Fruit fly (Drosophila melanogaster) whole organism, prepupa: Measurements from ENCODE around the gene CG43658.

Experiments
- Blimp-1 ChIP-seq: fragments of 200-800 bp; sonication (Bioruptor generic); optimal IDR thresholded peaks from 3 replicates; lab custom pipeline; 2017; ENCODE audit warnings: missing biosample characterization, missing genetic modification characterization, mild to moderate bottlenecking, moderate library complexity, missing genetic modification reagents
- CG10669 ChIP-seq: fragments of 200-800 bp; sonication (Bioruptor generic); optimal IDR thresholded peaks from 3 replicates; lab custom pipeline; 2018; ENCODE audit warnings: missing biosample characterization, mild to moderate bottlenecking, missing genetic modification characterization, moderate library complexity
- CG11294 ChIP-seq: fragments of 200-800 bp; sonication (Bioruptor generic); IDR thresholded peaks from 2 replicates; pipeline ENCODE4 v1.3.6; 2022; ENCODE audit warnings: missing biosample characterization, missing genetic modification characterization
- CG11762 ChIP-seq: fragments of 200-800 bp; sonication (Bioruptor generic); optimal IDR thresholded peaks from 3 replicates; lab custom pipeline; 2016; ENCODE audit warnings: missing biosample characterization, missing genetic modification characterization; ENCODE audit not compliant: insufficient read depth
- CG11902 ChIP-seq: fragments of 200-800 bp; sonication (Bioruptor generic); optimal IDR thresholded peaks from 3 replicates; lab custom pipeline; 2016; ENCODE audit warnings: missing biosample characterization, missing genetic modification characterization
- CG15336 ChIP-seq: fragments of 200-800 bp; sonication (Bioruptor generic); IDR thresholded peaks from 2 replicates; pipeline ENCODE4 v1.3.6; 2022; ENCODE audit warnings: missing biosample characterization, missing genetic modification characterization
- CG1621 ChIP-seq: fragments of 200-800 bp; sonication (Bioruptor generic); optimal IDR thresholded peaks from 3 replicates; lab custom pipeline; 2018; ENCODE audit warnings: missing biosample characterization, mild to moderate bottlenecking, missing genetic modification characterization
- CG16779 ChIP-seq: fragments of 200-800 bp; sonication (Bioruptor generic); optimal IDR thresholded peaks from 3 replicates; lab custom pipeline; 2017; ENCODE audit warnings: missing biosample characterization, mild to moderate bottlenecking, missing genetic modification characterization
- CG32006 ChIP-seq: fragments of 200-800 bp; sonication (Bioruptor generic); optimal IDR thresholded peaks from 3 replicates; lab custom pipeline; 2017; ENCODE audit warnings: missing biosample characterization, mild to moderate bottlenecking, missing genetic modification characterization
- CG3919 ChIP-seq: fragments of 200-800 bp; sonication (Bioruptor generic); optimal IDR thresholded peaks from 3 replicates; lab custom pipeline; 2016; ENCODE audit warnings: missing biosample characterization, missing genetic modification characterization
- CG4318 ChIP-seq: fragments of 200-800 bp; sonication (Bioruptor generic); optimal IDR thresholded peaks from 3 replicates; lab custom pipeline; 2017; ENCODE audit warnings: missing biosample characterization, mild to moderate bottlenecking, missing genetic modification characterization
- CG6163 ChIP-seq: fragments of 200-800 bp; sonication (Bioruptor generic); IDR thresholded peaks from 3 replicates; pipeline ENCODE4 v1.3.6; 2022; ENCODE audit warnings: missing biosample characterization, missing genetic modification characterization
- CG6276 ChIP-seq: fragments of 200-800 bp; sonication (Bioruptor generic); optimal IDR thresholded peaks from 2 replicates; lab custom pipeline; 2017; ENCODE audit warnings: missing biosample characterization, mild to moderate bottlenecking, missing genetic modification characterization
- CG6792 ChIP-seq: fragments of 200-800 bp; sonication (Bioruptor generic); optimal IDR thresholded peaks from 3 replicates; lab custom pipeline; 2016; ENCODE audit warnings: missing biosample characterization, missing genetic modification characterization
- CG6808 ChIP-seq: fragments of 200-800 bp; sonication (Bioruptor generic); optimal IDR thresholded peaks from 3 replicates; lab custom pipeline; 2017; ENCODE audit warnings: missing biosample characterization, missing genetic modification characterization, mild to moderate bottlenecking, moderate library complexity, missing genetic modification reagents
- CG6854 ChIP-seq: fragments of 200-800 bp; sonication (Bioruptor generic); optimal IDR thresholded peaks from 2 replicates; lab custom pipeline; 2017; ENCODE audit warnings: missing biosample characterization, mild to moderate bottlenecking, missing genetic modification characterization
- CG7368 ChIP-seq: fragments of 200-800 bp; sonication (Bioruptor generic); optimal IDR thresholded peaks from 3 replicates; lab custom pipeline; 2016; ENCODE audit warnings: missing biosample characterization, missing genetic modification characterization
- CG8119 ChIP-seq: fragments of 200-800 bp; sonication (Bioruptor generic); IDR thresholded peaks from 3 replicates; pipeline ENCODE4 v1.3.6; 2022; ENCODE audit warnings: missing biosample characterization, missing genetic modification characterization
- CG8632 ChIP-seq: fragments of 200-800 bp; sonication (Bioruptor generic); optimal IDR thresholded peaks from 3 replicates; lab custom pipeline; 2016; ENCODE audit warnings: missing biosample characterization, missing genetic modification characterization
- CG9139 ChIP-seq: fragments of 200-800 bp; sonication (Bioruptor generic); optimal IDR thresholded peaks from 3 replicates; lab custom pipeline; 2017; ENCODE audit warnings: missing biosample characterization, mild to moderate bottlenecking, missing genetic modification characterization
- Eip75B ChIP-seq: fragments of 200-800 bp; sonication (Bioruptor generic); optimal IDR thresholded peaks from 3 replicates; lab custom pipeline; 2016; ENCODE audit warnings: missing biosample characterization, missing genetic modification characterization
- Eip78C ChIP-seq: fragments of 200-800 bp; sonication (Bioruptor generic); peaks from one replicate; lab custom pipeline; 2016; ENCODE audit warnings: missing biosample characterization, missing genetic modification characterization
- Ets21C ChIP-seq: fragments of 200-800 bp; sonication (Bioruptor generic); optimal IDR thresholded peaks from 3 replicates; lab custom pipeline; 2016; ENCODE audit warnings: missing biosample characterization, missing genetic modification characterization
- Ets96B ChIP-seq: fragments of 200-800 bp; optimal IDR thresholded peaks from 2 replicates; lab custom pipeline; 2019; ENCODE audit warnings: missing biosample characterization, mild to moderate bottlenecking, missing genetic modification characterization, moderate library complexity
- Gug ChIP-seq: fragments of 200-800 bp; sonication (Bioruptor generic); IDR thresholded peaks from 2 replicates; pipeline ENCODE4 v1.3.6; 2022; ENCODE audit warnings: missing biosample characterization, missing genetic modification characterization
- Hr38 ChIP-seq: sonication (Bioruptor generic); optimal IDR thresholded peaks from 2 replicates; lab custom pipeline; 2016; ENCODE audit warnings: missing biosample characterization, missing genetic modification characterization
- Hr39 ChIP-seq: fragments of 200-800 bp; sonication (Bioruptor generic); optimal IDR thresholded peaks from 2 replicates; lab custom pipeline; 2016; ENCODE audit warnings: missing biosample characterization, missing genetic modification characterization
- Hr4 ChIP-seq: fragments of 200-800 bp; sonication (Bioruptor generic); optimal IDR thresholded peaks from 3 replicates; lab custom pipeline; 2016; ENCODE audit warnings: missing biosample characterization, missing genetic modification characterization
- OdsH ChIP-seq: fragments of 200-800 bp; sonication (Bioruptor generic); optimal IDR thresholded peaks from 3 replicates; lab custom pipeline; 2016; ENCODE audit warnings: missing biosample characterization, missing genetic modification characterization
- Smox ChIP-seq: fragments of 200-800 bp; sonication (Bioruptor generic); optimal IDR thresholded peaks from 3 replicates; lab custom pipeline; 2016; ENCODE audit warnings: missing biosample characterization, missing genetic modification characterization
- Sox102F ChIP-seq: fragments of 200-800 bp; sonication (Bioruptor generic); optimal IDR thresholded peaks from 2 replicates; lab custom pipeline; 2016; ENCODE audit warnings: missing biosample characterization, mild to moderate bottlenecking, missing genetic modification characterization
- Sox14 ChIP-seq: fragments of 200-800 bp; sonication (Bioruptor generic); optimal IDR thresholded peaks from 3 replicates; lab custom pipeline; 2016; ENCODE audit warnings: missing biosample characterization, missing genetic modification characterization
- Sox15 ChIP-seq: fragments of 200-800 bp; sonication (Bioruptor generic); optimal IDR thresholded peaks from 3 replicates; lab custom pipeline; 2016; ENCODE audit warnings: missing biosample characterization, missing genetic modification characterization
- acj6 ChIP-seq: fragments of 200-800 bp; sonication (Bioruptor generic); optimal IDR thresholded peaks from 3 replicates; lab custom pipeline; 2016; ENCODE audit warnings: missing biosample characterization, missing genetic modification characterization
- cyc ChIP-seq: fragments of 200-800 bp; sonication (Bioruptor generic); optimal IDR thresholded peaks from 3 replicates; lab custom pipeline; 2016; ENCODE audit warnings: missing biosample characterization, missing genetic modification characterization
- dac ChIP-seq: fragments of 200-800 bp; sonication (Bioruptor generic); optimal IDR thresholded peaks from 2 replicates; lab custom pipeline; 2017; ENCODE audit warnings: missing biosample characterization, mild to moderate bottlenecking, missing genetic modification characterization
- eg ChIP-seq: fragments of 200-800 bp; sonication (Bioruptor generic); IDR thresholded peaks from 3 replicates; pipeline ENCODE4 v1.3.6; 2022; ENCODE audit warnings: missing biosample characterization, missing genetic modification characterization
- esn ChIP-seq: fragments of 200-800 bp; sonication (Bioruptor generic); optimal IDR thresholded peaks from 2 replicates; lab custom pipeline; 2016; ENCODE audit warnings: missing biosample characterization, mild to moderate bottlenecking, missing genetic modification characterization, moderate library complexity
- fd59A ChIP-seq: fragments of 200-800 bp; sonication (Bioruptor generic); optimal IDR thresholded peaks from 2 replicates; lab custom pipeline; 2017; ENCODE audit warnings: missing biosample characterization, mild to moderate bottlenecking, missing genetic modification characterization, missing genetic modification reagents
- fd85E ChIP-seq: fragments of 200-800 bp; sonication (Bioruptor generic); optimal IDR thresholded peaks from 3 replicates; lab custom pipeline; 2016; ENCODE audit warnings: missing biosample characterization, missing genetic modification characterization
- lz ChIP-seq: fragments of 200-800 bp; sonication (Bioruptor generic); optimal IDR thresholded peaks from 3 replicates; lab custom pipeline; 2016; ENCODE audit warnings: missing biosample characterization, missing genetic modification characterization
- net ChIP-seq: fragments of 200-800 bp; sonication (Bioruptor generic); optimal IDR thresholded peaks from 3 replicates; lab custom pipeline; 2016; ENCODE audit warnings: missing biosample characterization, missing genetic modification characterization
- pdm3 ChIP-seq: fragments of 200-800 bp; sonication (Bioruptor generic); optimal IDR thresholded peaks from 3 replicates; lab custom pipeline; 2016; ENCODE audit warnings: missing biosample characterization, missing genetic modification characterization
- salr ChIP-seq, 2 experiments: fragments of 200-800 bp; sonication (Bioruptor generic); optimal IDR thresholded peaks; 3 replicates each; lab custom pipeline; 2016 to 2018; ENCODE audit warnings: missing biosample characterization in 2 of 2, missing genetic modification characterization in 2 of 2, mild to moderate bottlenecking in 1 of 2
- spab ChIP-seq: fragments of 200-800 bp; sonication (Bioruptor generic); optimal IDR thresholded peaks from 2 replicates; lab custom pipeline; 2017; ENCODE audit warnings: missing biosample characterization, mild to moderate bottlenecking, missing genetic modification characterization, missing genetic modification reagents
- ss ChIP-seq, 2 experiments: fragments of 200-800 bp; sonication (Bioruptor generic); optimal IDR thresholded peaks; 2 replicates in 1 of 2; 3 replicates in 1 of 2; lab custom pipeline; 2017 to 2018; ENCODE audit warnings: mild to moderate bottlenecking in 2 of 2, missing biosample characterization in 2 of 2, missing genetic modification characterization in 2 of 2, moderate library complexity in 1 of 2
- topi ChIP-seq: fragments of 200-800 bp; sonication (Bioruptor generic); optimal IDR thresholded peaks from 3 replicates; lab custom pipeline; 2016; ENCODE audit warnings: missing biosample characterization, missing genetic modification characterization
- vri ChIP-seq: fragments of 200-800 bp; sonication (Bioruptor generic); optimal IDR thresholded peaks from 3 replicates; lab custom pipeline; 2016; ENCODE audit warnings: missing biosample characterization, mild to moderate bottlenecking, missing genetic modification characterization

CG43658 gene

DNA sequence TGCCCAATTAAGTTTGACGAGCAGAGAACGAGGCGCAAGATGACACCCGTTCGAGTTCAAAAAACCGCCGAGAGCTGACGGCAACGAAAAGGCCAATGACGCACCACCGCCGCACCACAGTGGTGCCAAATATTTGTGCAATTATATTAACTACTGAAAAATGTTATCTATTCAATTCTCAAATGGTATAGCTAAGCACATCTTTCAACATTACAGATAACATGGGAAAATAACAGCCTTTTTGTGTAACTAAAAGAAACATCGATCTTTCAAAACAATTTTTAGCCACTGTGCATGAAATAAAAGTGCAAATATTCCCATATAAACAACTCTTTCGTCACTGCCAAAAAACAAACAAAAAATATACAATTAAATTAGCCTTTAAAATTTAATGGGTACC, 71.1 kb downstream of the CG43658 start (continued):
- TF ChIP-seq Smox (GFP tag; lab: Kevin White, UChicago) (peak; percentile 85), OdsH (GFP tag; lab: Kevin White, UChicago) (peak; percentile 51), Sox14 (peak; percentile 69), CG11762 (GFP tag; lab: Kevin White, UChicago) (peak; percentile 33), CG6854 (no peak), CG11902 (peak; percentile 44), CG6276 (GFP tag; lab: Kevin White, UChicago) (no peak), Sox102F (GFP tag; lab: Kevin White, UChicago) (peak; percentile 78), spab (GFP tag; lab: Kevin White, UChicago) (peak; percentile 9), Gug (GFP tag; lab: Robert Waterston, UW) (no peak), Hr38 (GFP tag; lab: Kevin White, UChicago) (no peak), topi (peak; percentile 89), Sox15 (GFP tag; lab: Kevin White, UChicago) (peak; percentile 61), CG4318 (GFP tag; lab: Kevin White, UChicago) (no peak), eg (GFP tag; lab: Robert Waterston, UW) (0 out of 3 replicates have a peak, but pooled peaks have one; percentile 14), Ets96B (peak; percentile 27), CG11294 (GFP tag; lab: Robert Waterston, UW) (no peak; the same call in 1 of the 2 replicates), CG16779 (no peak), CG7368 (GFP tag; lab: Kevin White, UChicago) (peak; percentile 46), CG10669 (peak; percentile 49), lz (peak; percentile 88)

DNA sequence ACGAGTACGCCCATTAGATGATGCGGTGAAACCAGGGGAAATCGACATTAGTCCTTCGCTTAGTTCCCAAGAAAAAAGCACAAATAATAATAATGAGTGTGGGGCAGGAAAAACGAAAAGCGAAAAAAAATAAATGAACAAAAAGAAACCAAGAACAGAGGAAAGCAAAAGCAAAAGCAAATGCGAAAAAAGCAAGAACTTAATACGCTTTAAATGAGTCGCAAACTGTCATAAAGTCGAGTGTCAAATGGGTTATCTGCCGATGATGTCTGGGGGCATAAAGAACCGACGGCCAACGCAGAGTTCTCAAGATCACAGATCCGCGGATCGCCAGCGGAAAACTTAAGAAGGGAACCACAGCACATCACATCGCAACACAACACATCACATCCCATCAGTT, 72.6 kb downstream of the CG43658 start:
- TF ChIP-seq net (GFP tag; lab: Kevin White, UChicago) (peak; percentile 8), CG6808 (GFP tag; lab: Kevin White, UChicago) (peak; percentile 75), ss (GFP tag; optimal IDR thresholded peaks at IDR 0.05; lab: Kevin White, UChicago) (peak; percentile 79), CG6276 (GFP tag; lab: Kevin White, UChicago) (peak; percentile 58), CG6163 (GFP tag; lab: Robert Waterston, UW) (peak; percentile 76; the same call in 2 of the 3 replicates), lz (no peak), CG9139 (GFP tag; lab: Kevin White, UChicago) (peak; percentile 70), Hr4 (GFP tag; lab: Kevin White, UChicago) (no peak), Ets21C (GFP tag; lab: Kevin White, UChicago) (no peak), CG8632 (no peak), esn (no peak), CG15336 (GFP tag; lab: Robert Waterston, UW) (peak; percentile 38; the same call in 1 of the 2 replicates), eg (GFP tag; lab: Robert Waterston, UW) (peak; percentile 52; the same call in 2 of the 3 replicates), Eip78C (peak; percentile 21), CG16779 (peak; percentile 63), CG10669 (peak; percentile 34), vri (GFP tag; lab: Kevin White, UChicago) (no peak), pdm3 (GFP tag; lab: Kevin White, UChicago) (no peak), spab (GFP tag; lab: Kevin White, UChicago) (peak; percentile 51), CG6792 (GFP tag; lab: Kevin White, UChicago) (no peak), Sox14 (no peak), fd59A (GFP tag; lab: Kevin White, UChicago) (peak; percentile 2), Ets96B (peak; percentile 57), CG4318 (GFP tag; lab: Kevin White, UChicago) (no peak), CG32006 (GFP tag; lab: Kevin White, UChicago) (no peak), CG7368 (GFP tag; lab: Kevin White, UChicago) (no peak), CG6854 (no peak), OdsH (GFP tag; lab: Kevin White, UChicago) (no peak), Eip75B (GFP tag; lab: Kevin White, UChicago) (no peak), dac (GFP tag; lab: Kevin White, UChicago) (no peak), CG8119 (peak; percentile 25; the same call in 1 of the 3 replicates), salr (GFP tag; optimal IDR thresholded peaks at IDR 0.05; lab: Kevin White, UChicago) (no peak), CG3919 (GFP tag; lab: Kevin White, UChicago) (no peak), Hr39 (no peak), Sox102F (GFP tag; lab: Kevin White, UChicago) (no peak), cyc (GFP tag; lab: Kevin White, UChicago) (no peak), fd85E (GFP tag; lab: Kevin White, UChicago) (no peak), Blimp-1 (GFP tag; lab: Kevin White, UChicago) (no peak), acj6 (GFP tag; lab: Kevin White, UChicago) (no peak), CG11902 (no peak), CG1621 (tag; lab: Kevin White, UChicago) (peak; percentile 35)
